Worm (Caenorhabditis elegans): ENCODE results near the gene H23N18.5.

DNA sequence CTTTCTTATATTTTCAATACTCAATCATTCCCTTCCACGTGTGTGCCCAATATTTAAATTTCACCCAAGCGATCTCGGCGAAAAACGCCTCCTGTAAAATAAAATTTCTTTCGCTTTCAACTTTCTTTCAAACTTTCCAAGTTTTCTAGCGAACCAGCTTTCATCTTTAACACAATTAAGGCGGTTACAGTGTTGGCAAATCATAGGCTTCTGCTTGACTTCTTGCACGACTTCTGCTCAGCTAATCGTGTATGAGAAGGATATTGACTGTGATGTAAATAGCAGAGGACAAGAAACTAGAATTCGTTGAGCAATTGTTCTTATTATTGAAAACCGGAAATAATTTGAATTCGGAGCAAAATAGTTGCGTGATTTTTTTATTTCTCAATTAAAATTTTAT lies 20.9 kb downstream of the H23N18.5 start:
- TF ChIP-seq nhr-28 (tag; optimal IDR thresholded peaks at IDR 0.05) (no peak), snpc-4 (tag; optimal IDR thresholded peaks at IDR 0.05) (no peak), lin-13 (tag; optimal IDR thresholded peaks at IDR 0.05) (no peak), nhr-76 (tag; optimal IDR thresholded peaks at IDR 0.05) (no peak), elt-1 (tag; optimal IDR thresholded peaks at IDR 0.05; ENCODE audit: borderline replicate concordance, insufficient read depth) (no peak), unc-62 (GFP tag; optimal IDR thresholded peaks at IDR 0.05) (no peak), elt-3 (tag; optimal IDR thresholded peaks at IDR 0.05) (no peak), sptf-1 (tag; optimal IDR thresholded peaks at IDR 0.05) (no peak), unc-39 (tag; optimal IDR thresholded peaks at IDR 0.05) (no peak), mep-1 (tag; optimal IDR thresholded peaks at IDR 0.05) (no peak), nhr-237 (tag; optimal IDR thresholded peaks at IDR 0.05) (no peak), ztf-11 (tag; optimal IDR thresholded peaks at IDR 0.05) (no peak)

All from whole organism, mixed stage, embryonic.